Worm (Caenorhabditis elegans): Measurements from ENCODE around the gene slc-25A32.

Gene slc-25A32

ce11 chrII:8249710-8250109, 26.4 kb upstream of the slc-25A32 start:
- no peak for TF ChIP-seq madf-3 (GFP tag; IDR thresholded peaks at IDR 0.05)
- TF ChIP-seq F55B11.4 (tag; optimal IDR thresholded peaks at IDR 0.05; ENCODE audit: borderline replicate concordance, insufficient read depth) = no peak
- no peak for TF ChIP-seq egl-18 (GFP tag; IDR thresholded peaks at IDR 0.05)
- no peak for TF ChIP-seq rec-8 (tag; optimal IDR thresholded peaks at IDR 0.05)
- no peak for TF ChIP-seq ceh-91 (GFP tag; IDR thresholded peaks at IDR 0.05)
- TF ChIP-seq lsy-27 (tag; optimal IDR thresholded peaks at IDR 0.05; ENCODE audit: borderline replicate concordance, insufficient read depth) = no peak
- no peak for TF ChIP-seq D2030.7 (GFP tag; IDR thresholded peaks at IDR 0.05)
- no peak for TF ChIP-seq attf-3 (GFP tag; conservative IDR thresholded peaks at IDR 0.05)
- TF ChIP-seq mes-4 (tag; optimal IDR thresholded peaks at IDR 0.05) = no peak
- no peak for TF ChIP-seq ama-1 (optimal IDR thresholded peaks at IDR 0.05)
- no peak for TF ChIP-seq ama-1 (GFP tag; optimal IDR thresholded peaks at IDR 0.05)
- TF ChIP-seq hlh-12 (tag; optimal IDR thresholded peaks at IDR 0.05) = no peak
- no peak for TF ChIP-seq Y53G8AR.9 (GFP tag; conservative IDR thresholded peaks at IDR 0.05)
- TF ChIP-seq bed-1 (GFP tag; IDR thresholded peaks at IDR 0.05) = no peak
- TF ChIP-seq zim-3 (tag; optimal IDR thresholded peaks at IDR 0.05) = no peak
- no peak for TF ChIP-seq zfh-2 (GFP tag; conservative IDR thresholded peaks at IDR 0.05)
- no peak for TF ChIP-seq nhr-80 (tag; optimal IDR thresholded peaks at IDR 0.05)
- no peak for TF ChIP-seq ztf-22 (GFP tag; optimal IDR thresholded peaks at IDR 0.05)

- TF ChIP-seq mcd-1 (GFP tag; IDR thresholded peaks at IDR 0.05) (no peak), B0035.1 (tag; optimal IDR thresholded peaks at IDR 0.05) (no peak), F33H1.4 (GFP tag; IDR thresholded peaks at IDR 0.05) (peak; percentile 67), B0019.2 (GFP tag; conservative IDR thresholded peaks at IDR 0.05) (peak; percentile 45; the same call in 1 of the 2 replicates), xnd-1 (tag; optimal IDR thresholded peaks at IDR 0.05) (peak; percentile 88), let-607 (tag; optimal IDR thresholded peaks at IDR 0.05) (no peak), lin-54 (GFP tag; optimal IDR thresholded peaks at IDR 0.05) (peak; percentile 48), dpff-1 (tag; optimal IDR thresholded peaks at IDR 0.05) (no peak), madf-8 (GFP tag; conservative IDR thresholded peaks at IDR 0.05) (peak; percentile 75), him-1 (tag; optimal IDR thresholded peaks at IDR 0.05) (peak; percentile 13), zim-3 (tag; optimal IDR thresholded peaks at IDR 0.05) (no peak), snpc-4 (GFP tag; optimal IDR thresholded peaks at IDR 0.05) (no peak), snpc-4 (tag; optimal IDR thresholded peaks at IDR 0.05) (no peak), aptf-2 (GFP tag; conservative IDR thresholded peaks at IDR 0.05) (no peak), lsl-1 (GFP tag; optimal IDR thresholded peaks at IDR 0.05) (peak; percentile 93), T26A5.8 (tag; optimal IDR thresholded peaks at IDR 0.05) (no peak), dox-1 (GFP tag; IDR thresholded peaks at IDR 0.05) (peak; percentile 21; the same call in 1 of the 2 replicates), D2030.7 (GFP tag; IDR thresholded peaks at IDR 0.05) (peak; percentile 39; the same call in 1 of the 2 replicates), madf-6 (GFP tag; IDR thresholded peaks at IDR 0.05) (peak; percentile 92), efl-1 (GFP tag; optimal IDR thresholded peaks at IDR 0.05) (peak; percentile 86), snpc-3.4 (tag; optimal IDR thresholded peaks at IDR 0.05) (peak; percentile 29), dpl-1 (GFP tag; optimal IDR thresholded peaks at IDR 0.05) (peak; percentile 66), ceh-91 (GFP tag; IDR thresholded peaks at IDR 0.05) (peak; percentile 79)
These were observed 22.8 kb upstream of the slc-25A32 start, which contains the start of gene F35C11.5 for ce11 chrII:8253160-8253793. Gene F35C11.5, plus strand, starts transcription at chrII:8253743.

All from whole organism, young adult.